Worm (Caenorhabditis elegans): ENCODE measurements around the gene F36H12.4.
A peak's percentile ranks its signal among the peaks of the same experiment; 100 is the strongest.
"Not testable (repeated sequence)": the region's sequence is repeated elsewhere in the genome, so short reads cannot be mapped to it uniquely, and the experiment has no call there.

F36H12.4 gene

ce11 chrIV:5268803-5269202, at the start of gene F36H12.4:
Gene F36H12.4 (plus strand): TSS chrIV:5269103.
- TF ChIP-seq fkh-8 (tag; optimal IDR thresholded peaks at IDR 0.05) (no peak), efl-1 (optimal IDR thresholded peaks at IDR 0.05) (no peak), efl-1 (GFP tag; optimal IDR thresholded peaks at IDR 0.05 in 1 of 2) (peak in 1 of 2 experiments; percentile 74)

- TF ChIP-seq lir-3 (tag; optimal IDR thresholded peaks at IDR 0.05; ENCODE audit: poor library complexity) (no peak), elt-3 (tag; optimal IDR thresholded peaks at IDR 0.05) (no peak), ama-1 (optimal IDR thresholded peaks at IDR 0.05) (no peak), skn-1 (tag; optimal IDR thresholded peaks at IDR 0.05) (no peak), ceh-90 (tag; optimal IDR thresholded peaks at IDR 0.05) (no peak), hpl-2 (GFP tag; optimal IDR thresholded peaks at IDR 0.05) (no peak), efl-1 (optimal IDR thresholded peaks at IDR 0.05) (no peak), efl-1 (GFP tag; optimal IDR thresholded peaks at IDR 0.05 in 1 of 2) (no peak), swsn-7 (tag; optimal IDR thresholded peaks at IDR 0.05) (no peak), tlp-1 (tag; optimal IDR thresholded peaks at IDR 0.05) (no peak), lin-35 (GFP tag; optimal IDR thresholded peaks at IDR 0.05) (no peak), isw-1 (GFP tag; IDR thresholded peaks at IDR 0.05) (no peak), elt-2 (tag; optimal IDR thresholded peaks at IDR 0.05) (no peak), pag-3 (tag; optimal IDR thresholded peaks at IDR 0.05; ENCODE audit: borderline replicate concordance, insufficient read depth) (no peak), ces-1 (GFP tag; optimal IDR thresholded peaks at IDR 0.05) (no peak), ceh-82 (tag; optimal IDR thresholded peaks at IDR 0.05) (no peak), unc-86 (tag; optimal IDR thresholded peaks at IDR 0.05) (no peak), jun-1 (tag; optimal IDR thresholded peaks at IDR 0.05) (no peak)
Measured at ce11 chrIV:5221721-5222120, 47.2 kb upstream of the F36H12.4 start.

DNA sequence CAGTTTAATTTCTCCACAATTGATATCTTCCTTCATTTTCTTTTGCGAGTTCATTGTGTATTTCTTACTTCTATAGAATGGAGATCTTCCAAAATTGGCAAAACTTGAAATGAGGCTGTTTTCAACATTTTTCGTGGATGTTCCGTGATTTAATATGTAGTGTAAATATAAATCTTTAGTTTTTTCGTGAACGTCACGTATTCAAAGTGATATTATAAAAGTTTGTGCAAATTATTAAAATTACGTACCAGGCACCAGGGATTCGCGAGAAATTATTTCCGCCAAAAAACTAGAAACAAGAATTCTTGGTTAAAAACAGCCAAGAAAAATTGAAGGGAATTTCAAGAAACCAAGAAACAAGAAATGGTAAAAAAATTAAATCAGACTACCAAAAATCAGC, 44.7 kb upstream of the F36H12.4 start, which contains the start of gene Y59E9AL.8:
Gene Y59E9AL.8 (minus strand): TSS at position 101 of the 400 bp plus-strand sequence.
- no peak for TF ChIP-seq unc-98 (GFP tag; IDR thresholded peaks at IDR 0.05)
- TF ChIP-seq elt-3 (tag; optimal IDR thresholded peaks at IDR 0.05): no peak
- no peak for TF ChIP-seq nhr-237 (tag; optimal IDR thresholded peaks at IDR 0.05)
- TF ChIP-seq lin-39 (tag; optimal IDR thresholded peaks at IDR 0.05): no peak
- no peak for TF ChIP-seq nhr-28 (tag; optimal IDR thresholded peaks at IDR 0.05)
- TF ChIP-seq snu-23 (GFP tag; optimal IDR thresholded peaks at IDR 0.05): no peak

DNA sequence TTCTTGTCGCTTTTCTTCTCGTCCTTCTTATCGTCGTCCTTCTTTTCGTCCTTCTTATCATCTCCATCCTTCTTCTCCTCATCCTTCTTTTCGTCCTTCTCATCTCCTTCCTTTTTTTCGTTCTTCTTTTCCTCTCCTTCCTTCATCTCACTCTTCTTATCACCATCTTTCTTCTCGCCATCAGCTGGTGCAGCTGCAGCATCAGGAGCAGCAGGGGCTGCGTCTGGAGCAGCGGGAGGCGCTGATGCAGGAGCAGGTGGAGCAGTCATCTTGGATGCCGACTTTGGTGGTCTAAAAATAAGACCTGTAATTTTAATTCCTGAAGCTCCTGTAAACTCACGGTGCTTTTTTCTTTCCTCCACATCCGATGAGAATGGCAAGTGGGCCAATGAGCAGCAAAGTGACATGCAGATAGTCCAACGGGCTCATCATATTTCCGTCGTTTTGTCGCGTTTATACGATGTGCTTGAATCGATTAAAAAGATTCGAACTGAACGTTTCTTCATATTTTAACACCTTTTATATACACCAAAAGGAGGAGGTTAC, 43.6 kb upstream of the F36H12.4 start, which contains the start of gene cylc-1:
Gene cylc-1 (minus strand): TSS at position 496 of the 546 bp plus-strand sequence.
- TF ChIP-seq nhr-47 (tag; optimal IDR thresholded peaks at IDR 0.05); xbp-1 (tag; optimal IDR thresholded peaks at IDR 0.05); efl-1 (optimal IDR thresholded peaks at IDR 0.05); efl-1 (GFP tag; optimal IDR thresholded peaks at IDR 0.05 in 1 of 2): not testable (repeated sequence)

DNA sequence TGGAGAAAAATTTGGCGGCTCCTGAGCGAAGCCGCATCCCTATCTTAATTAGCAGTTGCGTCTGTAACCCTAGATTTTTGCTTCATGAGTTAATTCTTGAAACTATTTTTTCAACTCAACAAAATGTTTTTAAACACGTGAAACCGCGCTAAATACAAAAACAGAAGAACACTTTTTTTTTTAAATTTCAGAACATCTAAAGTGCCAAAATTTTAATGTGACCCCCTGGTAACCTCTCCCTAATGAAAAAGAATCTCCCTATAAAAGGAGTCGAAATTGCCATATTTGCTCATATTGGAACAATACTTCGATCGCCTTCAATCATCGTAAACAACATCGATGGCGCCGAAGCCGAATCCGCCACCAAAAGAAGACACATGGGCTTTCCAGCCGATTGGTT, 42.4 kb upstream of the F36H12.4 start, which contains the start of gene nsph-4.1:
Gene nsph-4.1 (plus strand): TSS at position 301 of the 400 bp plus-strand sequence.
- not testable (repeated sequence) for TF ChIP-seq unc-130 (tag; optimal IDR thresholded peaks at IDR 0.05); lin-13 (GFP tag; optimal IDR thresholded peaks at IDR 0.05); efl-3 (GFP tag; optimal IDR thresholded peaks at IDR 0.05)

ce11 chrIV:5228619-5229018, 40.3 kb upstream of the F36H12.4 start, which contains the start of gene thn-6:
Gene thn-6 (plus strand): TSS chrIV:5228919.
- no peak for TF ChIP-seq efl-3 (GFP tag; optimal IDR thresholded peaks at IDR 0.05)
- TF ChIP-seq lin-15B (tag; optimal IDR thresholded peaks at IDR 0.05): no peak
- TF ChIP-seq nhr-237 (tag; optimal IDR thresholded peaks at IDR 0.05): no peak
- TF ChIP-seq nhr-12 (tag; optimal IDR thresholded peaks at IDR 0.05): no peak
- no peak for TF ChIP-seq elt-3 (tag; optimal IDR thresholded peaks at IDR 0.05)
- no peak for TF ChIP-seq isw-1 (GFP tag; IDR thresholded peaks at IDR 0.05)
- no peak for TF ChIP-seq zip-4 (GFP tag; optimal IDR thresholded peaks at IDR 0.05)
- no peak for TF ChIP-seq lsy-2 (tag; optimal IDR thresholded peaks at IDR 0.05)
- TF ChIP-seq ceh-88 (GFP tag; IDR thresholded peaks at IDR 0.05): no peak
- no peak for TF ChIP-seq nhr-71 (tag; optimal IDR thresholded peaks at IDR 0.05)
- no peak for TF ChIP-seq swsn-7 (tag; optimal IDR thresholded peaks at IDR 0.05)
- TF ChIP-seq ama-1 (optimal IDR thresholded peaks at IDR 0.05): no peak
- TF ChIP-seq unc-86 (tag; optimal IDR thresholded peaks at IDR 0.05): no peak
- TF ChIP-seq vab-15 (tag; optimal IDR thresholded peaks at IDR 0.05): no peak
- TF ChIP-seq pag-3 (tag; optimal IDR thresholded peaks at IDR 0.05; ENCODE audit: borderline replicate concordance, insufficient read depth): no peak
- TF ChIP-seq nhr-20 (tag; optimal IDR thresholded peaks at IDR 0.05): no peak
- no peak for TF ChIP-seq nhr-28 (tag; optimal IDR thresholded peaks at IDR 0.05)
- TF ChIP-seq nhr-47 (tag; optimal IDR thresholded peaks at IDR 0.05): no peak
- TF ChIP-seq nhr-90 (tag; optimal IDR thresholded peaks at IDR 0.05; ENCODE audit: poor library complexity): no peak
- TF ChIP-seq ceh-82 (tag; optimal IDR thresholded peaks at IDR 0.05): no peak
